Worm (Caenorhabditis elegans): ENCODE results near the gene C24H12.8.

The C24H12.8 gene

ce11 chrII:410832-411231 is 12.2 kb downstream of the C24H12.8 start, which contains the start of the genes dnsn-1 and C24H12.4 (continued):
- TF ChIP-seq mes-2 (tag; optimal IDR thresholded peaks at IDR 0.05; ENCODE audit: poor library complexity, severe bottlenecking) (peak; percentile 95), F26F4.8 (GFP tag; conservative IDR thresholded peaks at IDR 0.05) (no peak), dmd-9 (GFP tag; IDR thresholded peaks at IDR 0.05) (peak; percentile 60; the same call in 1 of the 2 replicates), aly-2 (tag; optimal IDR thresholded peaks at IDR 0.05) (no peak), F44E2.7 (GFP tag; IDR thresholded peaks at IDR 0.05) (no peak), F37D6.2 (tag; optimal IDR thresholded peaks at IDR 0.05) (peak; percentile 85)

DNA sequence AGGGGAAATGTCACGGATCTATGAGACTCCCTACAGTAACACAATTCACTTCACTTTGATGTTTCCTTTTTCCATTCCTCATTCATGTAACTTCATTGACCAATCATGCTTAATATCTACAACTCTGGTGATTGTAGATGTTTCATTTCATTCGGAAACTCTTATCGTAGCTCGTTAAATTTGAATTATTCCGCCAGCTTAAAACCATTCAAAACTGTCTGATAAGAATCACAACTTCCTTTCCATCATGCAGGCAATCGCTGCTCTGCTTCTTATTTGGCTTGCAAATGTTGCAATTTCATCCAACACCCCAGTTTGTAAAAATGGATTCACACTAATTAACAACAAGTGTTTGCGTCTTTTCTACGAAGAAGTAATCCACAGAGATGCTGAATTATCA is 20.6 kb downstream of the C24H12.8 start, which contains the start of gene clec-10:
Gene clec-10, plus strand, starts transcription at position 244 of the 400 bp plus-strand sequence.
- TF ChIP-seq dve-1 (tag; optimal IDR thresholded peaks at IDR 0.05; ENCODE audit: insufficient read depth) (peak; percentile 28), pqm-1 (tag; optimal IDR thresholded peaks at IDR 0.05) (peak; percentile 84), F37D6.2 (tag; optimal IDR thresholded peaks at IDR 0.05) (no peak), R02D3.7 (tag; optimal IDR thresholded peaks at IDR 0.05) (no peak), tra-1 (GFP tag; IDR thresholded peaks at IDR 0.05) (no peak), ceh-82 (tag; optimal IDR thresholded peaks at IDR 0.05) (no peak), snpc-4 (tag; optimal IDR thresholded peaks at IDR 0.05) (no peak)

ce11 chrII:401211-401610 is 21.8 kb downstream of the C24H12.8 start:
- TF ChIP-seq fkh-10 (GFP tag; optimal IDR thresholded peaks at IDR 0.05), result peak; percentile 48
- TF ChIP-seq ceh-44 (GFP tag; IDR thresholded peaks at IDR 0.05), result no peak
- no peak for TF ChIP-seq nhr-11 (tag; optimal IDR thresholded peaks at IDR 0.05)
- TF ChIP-seq nhr-48 (tag; optimal IDR thresholded peaks at IDR 0.05), result no peak
- TF ChIP-seq rbr-2 (tag; optimal IDR thresholded peaks at IDR 0.05), result peak; percentile 18
- TF ChIP-seq fos-1 (tag; optimal IDR thresholded peaks at IDR 0.05), result no peak
- peak in 1 of 2 experiments; percentile 34 for TF ChIP-seq lsy-2 (tag; optimal IDR thresholded peaks at IDR 0.05)
- peak; percentile 89 for TF ChIP-seq aha-1 (tag)
- no peak for TF ChIP-seq ces-1 (GFP tag; optimal IDR thresholded peaks at IDR 0.05)
- peak; percentile 64 for TF ChIP-seq hmg-1.1 (GFP tag; IDR thresholded peaks at IDR 0.05)
- peak; percentile 26 for TF ChIP-seq F37D6.2 (tag; optimal IDR thresholded peaks at IDR 0.05)
- TF ChIP-seq D1046.2 (GFP tag; IDR thresholded peaks at IDR 0.05), result no peak
- no peak for TF ChIP-seq zfp-2 (tag; optimal IDR thresholded peaks at IDR 0.05)
- no peak for TF ChIP-seq lin-13 (GFP tag; optimal IDR thresholded peaks at IDR 0.05)
- no peak for TF ChIP-seq gei-8 (GFP tag; optimal IDR thresholded peaks at IDR 0.05)
- TF ChIP-seq madf-9 (GFP tag; conservative IDR thresholded peaks at IDR 0.05), result no peak
- TF ChIP-seq mep-1 (tag; optimal IDR thresholded peaks at IDR 0.05), result peak; percentile 48
- TF ChIP-seq F44E2.7 (GFP tag; IDR thresholded peaks at IDR 0.05), result no peak
- no peak for TF ChIP-seq egl-27 (tag; optimal IDR thresholded peaks at IDR 0.05)
- TF ChIP-seq ama-1 (optimal IDR thresholded peaks at IDR 0.05), result no peak
- peak; percentile 6 for TF ChIP-seq mes-2 (tag; optimal IDR thresholded peaks at IDR 0.05; ENCODE audit: poor library complexity, severe bottlenecking)
- TF ChIP-seq ceh-32 (tag; optimal IDR thresholded peaks at IDR 0.05; ENCODE audit: poor library complexity), result no peak
- TF ChIP-seq attf-4 (tag; optimal IDR thresholded peaks at IDR 0.05), result no peak
- TF ChIP-seq pha-4 (GFP tag; IDR thresholded peaks at IDR 0.05), result no peak
- no peak for TF ChIP-seq pha-4 (tag; optimal IDR thresholded peaks at IDR 0.05)
- no peak for TF ChIP-seq nhr-102 (tag; optimal IDR thresholded peaks at IDR 0.05)

DNA sequence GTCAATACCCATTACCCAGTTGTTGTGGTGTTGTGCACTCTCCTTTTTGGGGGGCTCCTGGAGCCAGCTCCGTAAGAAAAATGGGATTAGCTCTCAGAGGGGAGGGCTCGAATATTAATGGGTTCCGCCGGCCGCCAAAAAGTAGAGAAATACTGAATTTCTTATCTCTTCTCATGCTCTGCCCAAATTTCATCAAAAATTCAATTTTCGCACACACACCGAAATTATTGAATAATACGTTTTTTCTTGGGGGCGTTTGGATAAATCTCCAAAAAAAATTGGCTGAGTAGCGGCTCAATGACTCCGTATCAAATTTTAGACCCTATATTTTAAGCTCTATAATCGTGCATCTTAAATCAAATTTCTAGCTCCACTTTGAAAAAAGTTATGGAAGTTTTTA is 22.8 kb downstream of the C24H12.8 start:
- TF ChIP-seq mdt-29 (GFP tag; IDR thresholded peaks at IDR 0.05) (no peak), aha-1 (tag) (peak; percentile 8)

DNA sequence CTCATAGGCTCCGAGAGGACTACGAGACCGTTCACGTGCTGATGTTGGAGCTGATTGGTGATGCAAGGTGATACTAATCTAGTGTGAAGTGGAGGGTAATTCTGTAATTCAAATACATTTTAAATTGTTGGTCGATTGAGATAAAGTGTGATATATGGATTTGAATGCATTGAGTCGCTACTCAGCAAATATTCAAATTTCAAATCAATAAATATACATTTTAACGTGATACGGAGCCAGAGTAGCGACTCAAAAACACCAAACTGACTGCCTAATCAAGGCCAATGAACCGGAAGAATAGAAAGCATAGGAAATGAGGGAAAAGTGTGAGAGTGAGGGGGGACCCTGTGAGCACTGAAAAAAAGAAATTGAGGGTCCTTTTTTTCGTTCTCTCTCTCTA is 23.7 kb downstream of the C24H12.8 start, which contains the start of gene C03H5.6:
Gene C03H5.6, minus strand, starts transcription at position 101 of the 400 bp plus-strand sequence.
- TF ChIP-seq daf-12 (tag; optimal IDR thresholded peaks at IDR 0.05), result no peak
- no peak for TF ChIP-seq nhr-6 (tag; optimal IDR thresholded peaks at IDR 0.05)
- TF ChIP-seq nhr-10 (tag; optimal IDR thresholded peaks at IDR 0.05), result no peak
- no peak for TF ChIP-seq spr-1 (tag; optimal IDR thresholded peaks at IDR 0.05)
- no peak for TF ChIP-seq F49E8.2 (tag; optimal IDR thresholded peaks at IDR 0.05; ENCODE audit: borderline replicate concordance)
- no peak for TF ChIP-seq mes-2 (tag; optimal IDR thresholded peaks at IDR 0.05; ENCODE audit: poor library complexity, severe bottlenecking)
- no peak for TF ChIP-seq fkh-10 (GFP tag; optimal IDR thresholded peaks at IDR 0.05)
- TF ChIP-seq ama-1 (optimal IDR thresholded peaks at IDR 0.05), result no peak
